Worm (Caenorhabditis elegans) whole organism, L2 larva: ENCODE results near the gene W01H2.2.

Experiments
- egl-27 ChIP-seq: sonication (generic microtip); optimal IDR thresholded peaks from 3 replicates; lab custom pipeline; 2017; ENCODE audit warnings: missing biosample characterization, missing genetic modification reagents, missing genetic modification characterization
- fos-1 ChIP-seq: fragments of 150-350 bp; optimal IDR thresholded peaks from 2 replicates; lab custom pipeline; 2014; ENCODE audit warnings: missing biosample characterization, missing genetic modification characterization

ce11 chrX:4186656-4187055 lies 31.6 kb downstream of the W01H2.2 start, which contains the start of gene mrp-6:
- TF ChIP-seq fos-1 (tag; lab: Kevin White, UChicago) (no peak), egl-27 (no peak)
